Fruit fly (Drosophila melanogaster): ENCODE measurements around the gene CG12535.

The CG12535 gene

dm6 chrX:3350982-3351381 lies 97.8 kb downstream of the CG12535 start (continued):
- TF ChIP-seq phol (tag; optimal IDR thresholded peaks at IDR 0.05), result peak; percentile 25
- no peak for TF ChIP-seq Spps (tag; optimal IDR thresholded peaks at IDR 0.05)
- peak; percentile 15 for TF ChIP-seq D19A (tag; optimal IDR thresholded peaks at IDR 0.05)
- no peak for TF ChIP-seq CG4854 (GFP tag; optimal IDR thresholded peaks at IDR 0.05)
- peak; percentile 19 for TF ChIP-seq CG11504 (tag; optimal IDR thresholded peaks at IDR 0.05)
- TF ChIP-seq CG2712 (tag; optimal IDR thresholded peaks at IDR 0.05), result peak; percentile 32
- 0 out of 3 replicates have a peak, but pooled peaks have one; percentile 7 for TF ChIP-seq CG11695 (GFP tag; IDR thresholded peaks at IDR 0.05)
- TF ChIP-seq Blimp-1 (GFP tag; optimal IDR thresholded peaks at IDR 0.05), result peak; percentile 16
- peak; percentile 11 for TF ChIP-seq fd96Cb (tag; optimal IDR thresholded peaks at IDR 0.05)
- TF ChIP-seq kni (GFP tag; optimal IDR thresholded peaks at IDR 0.05), result no peak
- TF ChIP-seq CG7556 (GFP tag; optimal IDR thresholded peaks at IDR 0.05), result peak; percentile 24

dm6 chrX:3349598-3350237 lies 99.0 kb downstream of the CG12535 start:
- 0 out of 3 replicates have a peak, but pooled peaks have one; percentile 68 for TF ChIP-seq CG2199 (GFP tag; IDR thresholded peaks at IDR 0.05)
- TF ChIP-seq CG11398 (GFP tag; optimal IDR thresholded peaks at IDR 0.05), result no peak
- no peak for TF ChIP-seq toy (GFP tag; IDR thresholded peaks at IDR 0.05)
- no peak for TF ChIP-seq fd102C (GFP tag; optimal IDR thresholded peaks at IDR 0.05)
- no peak for TF ChIP-seq Hr51 (GFP tag; optimal IDR thresholded peaks at IDR 0.05)
- no peak for TF ChIP-seq CG6175 (GFP tag; IDR thresholded peaks at IDR 0.05)
- TF ChIP-seq CG14014 (GFP tag; IDR thresholded peaks at IDR 0.05), result no peak
- no peak for TF ChIP-seq CG6791 (GFP tag; IDR thresholded peaks at IDR 0.05; ENCODE audit: partially characterized antibody)
- no peak for TF ChIP-seq CG30431 (GFP tag; optimal IDR thresholded peaks at IDR 0.05)
- no peak for TF ChIP-seq CG4854 (GFP tag; optimal IDR thresholded peaks at IDR 0.05)
- TF ChIP-seq Xrp1 (GFP tag; IDR thresholded peaks at IDR 0.05), result no peak; the same call in 1 of the 2 replicates
- no peak for TF ChIP-seq ttk (GFP tag; IDR thresholded peaks at IDR 0.05)
- no peak for TF ChIP-seq Spps (tag; optimal IDR thresholded peaks at IDR 0.05)
- no peak for TF ChIP-seq CG10654 (GFP tag; optimal IDR thresholded peaks at IDR 0.05)
- no peak for TF ChIP-seq CG2120 (GFP tag; optimal IDR thresholded peaks at IDR 0.05)
- no peak for TF ChIP-seq MTF-1 (GFP tag; optimal IDR thresholded peaks at IDR 0.05; ENCODE audit: borderline replicate concordance)
- no peak for TF ChIP-seq otp (GFP tag; IDR thresholded peaks at IDR 0.05)
- TF ChIP-seq ara (GFP tag; IDR thresholded peaks at IDR 0.05), result no peak
- TF ChIP-seq CG8281 (tag; optimal IDR thresholded peaks at IDR 0.05), result peak; percentile 97
- TF ChIP-seq CG6683 (GFP tag; optimal IDR thresholded peaks at IDR 0.05), result no peak
- peak; percentile 68; the same call in 1 of the 2 replicates for TF ChIP-seq crol (GFP tag; IDR thresholded peaks at IDR 0.05)
- no peak for TF ChIP-seq lilli (GFP tag; optimal IDR thresholded peaks at IDR 0.05)
- no peak for TF ChIP-seq btn (GFP tag; optimal IDR thresholded peaks at IDR 0.05)
- TF ChIP-seq CG6254 (GFP tag; optimal IDR thresholded peaks at IDR 0.05), result no peak
- no peak for TF ChIP-seq C15 (GFP tag; IDR thresholded peaks at IDR 0.05)
- no peak for TF ChIP-seq gsb-n (tag; optimal IDR thresholded peaks at IDR 0.05)
- TF ChIP-seq sqz (GFP tag; optimal IDR thresholded peaks at IDR 0.05), result peak; percentile 80
- no peak for TF ChIP-seq CG7928 (GFP tag; optimal IDR thresholded peaks at IDR 0.05)
- TF ChIP-seq bab2 (GFP tag; optimal IDR thresholded peaks at IDR 0.05), result no peak
- TF ChIP-seq CG7271 (tag; optimal IDR thresholded peaks at IDR 0.05), result no peak
- TF ChIP-seq CG16813 (GFP tag; IDR thresholded peaks at IDR 0.05; ENCODE audit: partially characterized antibody), result no peak
- no peak for TF ChIP-seq NfI (GFP tag; optimal IDR thresholded peaks at IDR 0.05)
- no peak for TF ChIP-seq Drgx (GFP tag; IDR thresholded peaks at IDR 0.05)
- no peak for TF ChIP-seq yki (optimal IDR thresholded peaks at IDR 0.05)
- peak; percentile 35 for TF ChIP-seq Med (GFP tag)
- no peak for TF ChIP-seq CG7963 (GFP tag; IDR thresholded peaks at IDR 0.05; ENCODE audit: partially characterized antibody)
- no peak for TF ChIP-seq lola (GFP tag; optimal IDR thresholded peaks at IDR 0.05)
- TF ChIP-seq Blimp-1 (GFP tag; optimal IDR thresholded peaks at IDR 0.05), result peak; percentile 28
- TF ChIP-seq lmd (GFP tag; IDR thresholded peaks at IDR 0.05), result no peak
- no peak for TF ChIP-seq CG5953 (GFP tag; IDR thresholded peaks at IDR 0.05)
